Fruit fly (Drosophila melanogaster) whole organism, wandering third instar larva: Measurements from ENCODE around the gene Mes2.

Experiments used
- Dif ChIP-seq: fragments of 200-275, 200-300 bp; sonication (Bioruptor generic); optimal IDR thresholded peaks from 2 replicates; lab custom pipeline; 2018; ENCODE audit warnings: missing biosample characterization, missing genetic modification characterization; ENCODE audit not compliant: partially characterized antibody
- dl ChIP-seq, 2 experiments: fragments of 175-275, 200-275 bp in 1 of 2; fragments of 200-275 bp in 1 of 2; sonication (Bioruptor generic); optimal IDR thresholded peaks; lab custom pipeline; 2018; ENCODE audit warnings: mild to moderate bottlenecking in 2 of 2, missing biosample characterization in 2 of 2, missing genetic modification characterization in 2 of 2, moderate library complexity in 2 of 2; ENCODE audit not compliant: partially characterized antibody in 2 of 2, insufficient read depth in 1 of 2

dm6 chr3L:22943484-22943883 is 2.0 kb upstream of the Mes2 start:
- no peak for TF ChIP-seq Dif
- TF ChIP-seq dl (GFP tag; optimal IDR thresholded peaks at IDR 0.05; lab: Kevin White, UChicago; ENCODE audit: insufficient read depth in 1 of 2, partially characterized antibody in 2 of 2), result no peak
